Worm (Caenorhabditis elegans): ENCODE results near the gene hecd-1.
A peak's percentile ranks its signal among the peaks of the same experiment; 100 is the strongest.

hecd-1 gene

ce11 chrIV:7114599-7114998 is 29.9 kb downstream of the hecd-1 start, which contains the start of gene nas-8:
nas-8 (plus strand) TSS chrIV:7114899.
- no peak for TF ChIP-seq flt-1 (GFP tag; IDR thresholded peaks at IDR 0.05)
- no peak for TF ChIP-seq pes-1 (GFP tag; IDR thresholded peaks at IDR 0.05)

DNA sequence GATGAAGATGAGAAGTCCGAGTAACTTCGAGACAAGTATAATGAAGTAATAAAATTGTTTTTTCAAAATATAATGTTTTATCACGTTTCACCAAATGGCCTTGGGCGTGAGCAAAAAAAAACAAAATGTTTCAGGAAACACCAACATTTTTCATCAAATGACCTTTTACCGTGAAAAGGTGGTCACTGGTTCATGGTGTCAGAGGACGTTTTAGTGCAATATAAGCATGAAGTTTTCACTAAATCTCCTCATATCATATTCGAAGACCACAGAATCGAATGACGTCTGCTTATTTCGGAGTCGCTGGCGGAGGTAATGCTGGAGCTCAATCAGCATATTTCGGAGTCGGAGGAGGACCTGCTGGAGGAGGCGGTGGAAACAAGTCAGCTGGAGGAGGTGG is 33.2 kb downstream of the hecd-1 start, which contains the start of the genes ZC477.7 and ssq-3:
ZC477.7 (minus strand) TSS at position 101 of the 400 bp plus-strand sequence.
ssq-3 (plus strand) TSS at position 251 of the 400 bp plus-strand sequence.
- TF ChIP-seq flt-1 (GFP tag; IDR thresholded peaks at IDR 0.05) (no peak), pes-1 (GFP tag; IDR thresholded peaks at IDR 0.05) (no peak), tbx-37 (GFP tag; conservative IDR thresholded peaks at IDR 0.05) (no peak), ets-7 (tag; optimal IDR thresholded peaks at IDR 0.05) (no peak), aly-1 (tag; optimal IDR thresholded peaks at IDR 0.05) (no peak), scrt-1 (GFP tag; IDR thresholded peaks at IDR 0.05) (no peak), hnd-1 (tag; optimal IDR thresholded peaks at IDR 0.05) (no peak), tbx-11 (GFP tag; IDR thresholded peaks at IDR 0.05) (no peak), ceh-13 (GFP tag; optimal IDR thresholded peaks at IDR 0.05) (no peak)

- TF ChIP-seq scrt-1 (GFP tag; IDR thresholded peaks at IDR 0.05) (no peak), flt-1 (GFP tag; IDR thresholded peaks at IDR 0.05) (no peak), hnd-1 (tag; optimal IDR thresholded peaks at IDR 0.05) (no peak), ceh-13 (GFP tag; optimal IDR thresholded peaks at IDR 0.05) (no peak), tbx-37 (GFP tag; conservative IDR thresholded peaks at IDR 0.05) (no peak), sea-1 (GFP tag; conservative IDR thresholded peaks at IDR 0.05) (no peak), tra-4 (tag; optimal IDR thresholded peaks at IDR 0.05) (no peak), F13C5.2 (tag; optimal IDR thresholded peaks at IDR 0.05) (no peak), hmbx-1 (tag; optimal IDR thresholded peaks at IDR 0.05) (no peak), ama-1 (optimal IDR thresholded peaks at IDR 0.05) (no peak), pes-1 (GFP tag; IDR thresholded peaks at IDR 0.05) (no peak), B0310.2 (tag; optimal IDR thresholded peaks at IDR 0.05) (no peak), ets-7 (tag; optimal IDR thresholded peaks at IDR 0.05) (no peak), tbx-11 (GFP tag; IDR thresholded peaks at IDR 0.05) (no peak)
These were observed 36.6 kb downstream of the hecd-1 start, which contains the start of gene ZC477.2 for ce11 chrIV:7107893-7108292. ZC477.2 (plus strand) TSS chrIV:7108193.

- no peak for TF ChIP-seq ets-7 (tag; optimal IDR thresholded peaks at IDR 0.05)
- TF ChIP-seq tbx-37 (GFP tag; conservative IDR thresholded peaks at IDR 0.05), result no peak
- no peak for TF ChIP-seq ceh-13 (GFP tag; optimal IDR thresholded peaks at IDR 0.05)
- no peak for TF ChIP-seq tbx-11 (GFP tag; IDR thresholded peaks at IDR 0.05)
- TF ChIP-seq hmbx-1 (tag; optimal IDR thresholded peaks at IDR 0.05), result no peak
- no peak for TF ChIP-seq flt-1 (GFP tag; IDR thresholded peaks at IDR 0.05)
- no peak for TF ChIP-seq scrt-1 (GFP tag; IDR thresholded peaks at IDR 0.05)
- TF ChIP-seq hmg-4 (GFP tag; optimal IDR thresholded peaks at IDR 0.05), result no peak
- no peak for TF ChIP-seq sea-1 (GFP tag; conservative IDR thresholded peaks at IDR 0.05)
- TF ChIP-seq ama-1 (optimal IDR thresholded peaks at IDR 0.05), result no peak
- TF ChIP-seq F13C5.2 (tag; optimal IDR thresholded peaks at IDR 0.05), result no peak
- TF ChIP-seq pes-1 (GFP tag; IDR thresholded peaks at IDR 0.05), result no peak
- TF ChIP-seq aly-1 (tag; optimal IDR thresholded peaks at IDR 0.05), result no peak
- TF ChIP-seq hnd-1 (tag; optimal IDR thresholded peaks at IDR 0.05), result no peak
- TF ChIP-seq ceh-36 (tag; optimal IDR thresholded peaks at IDR 0.05), result no peak
- no peak for TF ChIP-seq B0310.2 (tag; optimal IDR thresholded peaks at IDR 0.05)
- TF ChIP-seq tra-4 (tag; optimal IDR thresholded peaks at IDR 0.05), result no peak
These were observed 41.3 kb downstream of the hecd-1 start, which contains the start of the genes rde-8 and ZC477.3 for ce11 chrIV:7103211-7103679. rde-8 (minus strand) TSS chrIV:7103261. ZC477.3 (plus strand) TSS chrIV:7103492.

- TF ChIP-seq tbx-37 (GFP tag; conservative IDR thresholded peaks at IDR 0.05) (no peak), pes-1 (GFP tag; IDR thresholded peaks at IDR 0.05) (no peak), flt-1 (GFP tag; IDR thresholded peaks at IDR 0.05) (no peak), tbx-11 (GFP tag; IDR thresholded peaks at IDR 0.05) (no peak), B0310.2 (tag; optimal IDR thresholded peaks at IDR 0.05) (no peak), ama-1 (optimal IDR thresholded peaks at IDR 0.05) (no peak), hmg-4 (GFP tag; optimal IDR thresholded peaks at IDR 0.05) (no peak), scrt-1 (GFP tag; IDR thresholded peaks at IDR 0.05) (no peak), ets-7 (tag; optimal IDR thresholded peaks at IDR 0.05) (no peak), hnd-1 (tag; optimal IDR thresholded peaks at IDR 0.05) (no peak), hmbx-1 (tag; optimal IDR thresholded peaks at IDR 0.05) (no peak), aly-1 (tag; optimal IDR thresholded peaks at IDR 0.05) (no peak)
These were observed 45.1 kb downstream of the hecd-1 start for ce11 chrIV:7099377-7099776.

DNA sequence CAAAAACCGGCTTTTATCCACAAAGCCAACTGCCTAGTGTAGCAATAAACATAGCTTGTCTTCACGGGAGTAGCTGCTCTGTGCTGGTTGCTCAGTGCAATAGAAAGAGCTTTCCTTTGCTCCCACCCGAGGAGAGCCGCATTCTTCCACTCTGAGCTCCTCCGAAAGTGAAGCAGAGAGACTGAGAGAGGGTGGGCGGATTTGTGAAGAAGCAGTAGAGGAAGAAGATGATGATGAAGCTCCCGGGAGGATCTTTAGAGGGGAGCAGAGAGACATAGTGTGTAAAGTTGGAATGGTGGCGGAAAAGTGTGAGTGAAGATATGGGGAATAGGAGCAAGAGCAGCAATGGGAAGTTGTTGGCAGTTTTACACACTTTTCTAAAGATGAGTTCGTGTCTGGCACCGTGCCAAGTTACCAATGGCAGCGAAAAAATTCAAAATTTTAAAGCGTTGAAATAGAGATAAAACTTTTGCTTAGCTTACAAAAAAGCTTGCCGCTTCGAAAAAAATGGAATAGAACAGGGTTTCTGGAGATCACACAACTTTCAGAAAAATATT is 45.9 kb downstream of the hecd-1 start, which contains the start of gene ZC477.4:
ZC477.4 (minus strand) TSS at position 276 of the 557 bp plus-strand sequence.
- no peak for TF ChIP-seq tbx-37 (GFP tag; conservative IDR thresholded peaks at IDR 0.05)
- TF ChIP-seq sea-1 (GFP tag; conservative IDR thresholded peaks at IDR 0.05), result no peak
- no peak for TF ChIP-seq ceh-13 (GFP tag; optimal IDR thresholded peaks at IDR 0.05)
- peak; percentile 21 for TF ChIP-seq hmg-4 (GFP tag; optimal IDR thresholded peaks at IDR 0.05)
- TF ChIP-seq aly-1 (tag; optimal IDR thresholded peaks at IDR 0.05), result no peak

ce11 chrIV:7097450-7097849 is 47.1 kb downstream of the hecd-1 start:
- TF ChIP-seq tbx-37 (GFP tag; conservative IDR thresholded peaks at IDR 0.05) (no peak), hmg-4 (GFP tag; optimal IDR thresholded peaks at IDR 0.05) (no peak), scrt-1 (GFP tag; IDR thresholded peaks at IDR 0.05) (no peak), flt-1 (GFP tag; IDR thresholded peaks at IDR 0.05) (no peak), hmbx-1 (tag; optimal IDR thresholded peaks at IDR 0.05) (no peak), sea-1 (GFP tag; conservative IDR thresholded peaks at IDR 0.05) (no peak), pes-1 (GFP tag; IDR thresholded peaks at IDR 0.05) (no peak), tra-4 (tag; optimal IDR thresholded peaks at IDR 0.05) (no peak), tbx-11 (GFP tag; IDR thresholded peaks at IDR 0.05) (no peak), ets-7 (tag; optimal IDR thresholded peaks at IDR 0.05) (no peak), hnd-1 (tag; optimal IDR thresholded peaks at IDR 0.05) (no peak), aly-1 (tag; optimal IDR thresholded peaks at IDR 0.05) (no peak), ceh-36 (tag; optimal IDR thresholded peaks at IDR 0.05) (no peak), F13C5.2 (tag; optimal IDR thresholded peaks at IDR 0.05) (no peak), ceh-13 (GFP tag; optimal IDR thresholded peaks at IDR 0.05) (no peak), B0310.2 (tag; optimal IDR thresholded peaks at IDR 0.05) (no peak), ama-1 (optimal IDR thresholded peaks at IDR 0.05) (no peak)

Data from whole organism, early embryonic.